Fruit fly (Drosophila melanogaster): ENCODE measurements around the gene pie.
A peak's percentile ranks its signal among the peaks of the same experiment; 100 is the strongest.

Gene pie

DNA sequence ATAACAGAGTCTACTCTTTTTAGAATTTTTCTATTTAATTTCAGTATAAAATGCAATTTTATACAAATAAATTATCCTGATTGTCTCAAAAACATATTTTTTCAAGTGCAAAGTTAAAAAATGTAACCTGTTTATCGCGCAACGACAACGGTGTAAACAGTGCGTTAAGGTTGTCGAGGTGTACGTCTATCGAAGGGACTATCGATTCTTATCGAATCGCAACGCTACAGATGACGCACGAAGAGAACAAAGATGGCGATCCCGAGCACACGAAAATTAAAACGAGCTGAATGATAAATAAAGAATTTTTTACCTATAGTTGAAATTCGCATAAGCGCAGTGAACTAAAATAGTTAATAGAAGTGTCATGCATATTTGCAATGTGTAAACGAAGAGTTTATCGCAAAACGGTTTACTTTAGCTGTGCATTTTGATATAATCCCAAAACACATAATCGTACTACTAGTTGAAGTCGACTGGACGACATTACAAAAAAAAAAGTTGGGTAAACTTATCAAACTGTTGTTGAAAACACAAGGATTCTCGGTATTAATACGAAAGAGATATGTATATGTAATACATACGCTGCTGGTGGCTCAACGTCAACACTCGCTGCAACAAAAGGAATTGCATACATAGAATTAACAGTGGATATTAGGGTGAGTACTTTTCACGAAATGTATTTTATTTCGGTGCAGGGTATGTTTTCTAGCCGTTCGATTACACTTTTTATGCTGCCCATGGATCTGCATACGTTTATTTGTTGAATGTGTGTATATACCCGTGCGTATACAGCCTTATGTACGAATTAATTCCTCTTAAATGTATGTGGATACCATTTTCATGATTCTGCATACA, 34.5 kb downstream of the pie start, which contains the start of gene da (continued):
- peak; percentile 64 for TF ChIP-seq D19B (GFP tag; optimal IDR thresholded peaks at IDR 0.05)
- TF ChIP-seq al (GFP tag; IDR thresholded peaks at IDR 0.05): peak; percentile 45
- peak; percentile 95 for TF ChIP-seq CG17802 (tag; optimal IDR thresholded peaks at IDR 0.05)
- TF ChIP-seq pfk (GFP tag; optimal IDR thresholded peaks at IDR 0.05): peak; percentile 86
- TF ChIP-seq jumu (GFP tag; optimal IDR thresholded peaks at IDR 0.05): peak; percentile 64
- peak; percentile 10 for TF ChIP-seq scrt (GFP tag; optimal IDR thresholded peaks at IDR 0.05)
- no peak for TF ChIP-seq ewg (GFP tag; optimal IDR thresholded peaks at IDR 0.05)
- peak; percentile 73 for TF ChIP-seq pho (GFP tag; optimal IDR thresholded peaks at IDR 0.05)
- no peak for TF ChIP-seq Lim3 (GFP tag; IDR thresholded peaks at IDR 0.05)
- peak; percentile 79 for TF ChIP-seq CG17186 (GFP tag; optimal IDR thresholded peaks at IDR 0.05)
- no peak for TF ChIP-seq CG10565 (GFP tag; optimal IDR thresholded peaks at IDR 0.05)
- TF ChIP-seq gce (GFP tag; IDR thresholded peaks at IDR 0.05): no peak; the same call in 2 of the 3 replicates
- TF ChIP-seq Bdp1 (GFP tag; optimal IDR thresholded peaks at IDR 0.05): no peak
- no peak for TF ChIP-seq bowl (GFP tag; IDR thresholded peaks at IDR 0.05)
- peak; percentile 44 for TF ChIP-seq tx (GFP tag; optimal IDR thresholded peaks at IDR 0.05)
- no peak for TF ChIP-seq CG12299 (tag; optimal IDR thresholded peaks at IDR 0.05)
- peak; percentile 31 for TF ChIP-seq nerfin-1 (tag; optimal IDR thresholded peaks at IDR 0.05)
- peak; percentile 64; the same call in 2 of the 3 replicates for TF ChIP-seq dysf (GFP tag; IDR thresholded peaks at IDR 0.05)
- TF ChIP-seq CG10431 (GFP tag; optimal IDR thresholded peaks at IDR 0.05): peak; percentile 4
- TF ChIP-seq HLH3B (GFP tag; IDR thresholded peaks at IDR 0.05): peak; percentile 52
- TF ChIP-seq Dfd (GFP tag; optimal IDR thresholded peaks at IDR 0.05): peak in 1 of 2 experiments; percentile 43
- peak; percentile 43 for TF ChIP-seq CG9437 (GFP tag; optimal IDR thresholded peaks at IDR 0.05)
- peak; percentile 59 for TF ChIP-seq Scr (GFP tag; IDR thresholded peaks at IDR 0.05; ENCODE audit: partially characterized antibody)
- TF ChIP-seq CG10543 (GFP tag; optimal IDR thresholded peaks at IDR 0.05): peak; percentile 21
- TF ChIP-seq CG7987 (GFP tag; optimal IDR thresholded peaks at IDR 0.05): peak; percentile 45
- peak; percentile 63 for TF ChIP-seq NC2β (GFP tag; optimal IDR thresholded peaks at IDR 0.05)
- no peak for TF ChIP-seq danr (GFP tag; IDR thresholded peaks at IDR 0.05)
- no peak for TF ChIP-seq CG10147 (GFP tag; optimal IDR thresholded peaks at IDR 0.05)
- peak; percentile 72 for TF ChIP-seq Atf3 (GFP tag; optimal IDR thresholded peaks at IDR 0.05)
- no peak for TF ChIP-seq Dip2 (GFP tag; IDR thresholded peaks at IDR 0.05)
- no peak for TF ChIP-seq zen2 (GFP tag; IDR thresholded peaks at IDR 0.05; ENCODE audit: partially characterized antibody)
- TF ChIP-seq CG4404 (GFP tag; IDR thresholded peaks at IDR 0.05): no peak
- TF ChIP-seq Gsc (GFP tag; IDR thresholded peaks at IDR 0.05): no peak
- TF ChIP-seq CG16863 (GFP tag; optimal IDR thresholded peaks at IDR 0.05): peak; percentile 57
- peak; percentile 53 for TF ChIP-seq vfl (GFP tag; optimal IDR thresholded peaks at IDR 0.05)
- TF ChIP-seq cato (GFP tag; optimal IDR thresholded peaks at IDR 0.05; ENCODE audit: borderline replicate concordance): no peak
- TF ChIP-seq mam (GFP tag; optimal IDR thresholded peaks at IDR 0.05): peak; percentile 70
- TF ChIP-seq CG18476 (GFP tag; optimal IDR thresholded peaks at IDR 0.05): peak; percentile 44
- no peak for TF ChIP-seq sim (GFP tag; IDR thresholded peaks at IDR 0.05)
- TF ChIP-seq pzg (GFP tag; optimal IDR thresholded peaks at IDR 0.05): peak; percentile 86
- no peak for TF ChIP-seq CG10274 (GFP tag; optimal IDR thresholded peaks at IDR 0.05)
- TF ChIP-seq TFAM (GFP tag; optimal IDR thresholded peaks at IDR 0.05): no peak
- TF ChIP-seq Six4 (GFP tag; optimal IDR thresholded peaks at IDR 0.05): peak; percentile 15
- TF ChIP-seq Drgx (GFP tag; IDR thresholded peaks at IDR 0.05): peak; percentile 37; the same call in 1 of the 2 replicates
- TF ChIP-seq cwo (GFP tag; optimal IDR thresholded peaks at IDR 0.05): no peak
- peak; percentile 46 for TF ChIP-seq her (GFP tag; optimal IDR thresholded peaks at IDR 0.05)
- peak; percentile 44; the same call in 1 of the 3 replicates for TF ChIP-seq CG7963 (GFP tag; IDR thresholded peaks at IDR 0.05; ENCODE audit: partially characterized antibody)
- TF ChIP-seq CG9932 (GFP tag; IDR thresholded peaks at IDR 0.05): peak; percentile 75; the same call in 1 of the 2 replicates
- TF ChIP-seq org-1 (GFP tag; optimal IDR thresholded peaks at IDR 0.05): no peak
